Worm (Caenorhabditis elegans): ENCODE results near the gene cysl-1.
A peak's percentile ranks its signal among the peaks of the same experiment; 100 is the strongest.

cysl-1 gene

DNA sequence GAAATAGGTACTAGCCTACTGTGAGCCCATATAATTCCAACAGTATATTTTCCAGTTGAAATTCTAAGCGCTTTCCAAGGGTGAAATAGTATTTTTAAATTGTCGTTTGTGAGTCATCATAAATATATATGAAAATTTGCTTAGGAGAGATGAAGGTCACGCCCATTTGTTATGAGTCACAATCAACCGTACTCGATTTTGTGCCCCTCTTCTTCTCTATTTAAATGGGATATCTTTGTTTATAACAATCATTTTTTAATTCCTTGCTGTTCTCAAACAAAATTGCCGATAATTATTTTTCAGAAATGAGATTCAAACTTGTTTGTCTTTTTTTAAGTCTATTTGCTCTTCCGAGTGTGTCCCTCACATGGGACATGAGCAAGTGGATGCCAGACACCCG lies 35.3 kb downstream of the cysl-1 start, which contains the start of gene folr-1:
TSS of gene folr-1 (plus strand) at position 301 of the 400 bp plus-strand sequence.
- TF ChIP-seq odd-2 (tag; optimal IDR thresholded peaks at IDR 0.05) (no peak), eyg-1 (tag; optimal IDR thresholded peaks at IDR 0.05) (no peak), unc-55 (GFP tag; optimal IDR thresholded peaks at IDR 0.05) (no peak), ref-2 (tag; optimal IDR thresholded peaks at IDR 0.05) (no peak), sox-4 (tag; optimal IDR thresholded peaks at IDR 0.05) (no peak), ceh-24 (tag; optimal IDR thresholded peaks at IDR 0.05) (no peak), ceh-19 (GFP tag; optimal IDR thresholded peaks at IDR 0.05) (no peak), mec-3 (tag; optimal IDR thresholded peaks at IDR 0.05; ENCODE audit: borderline replicate concordance) (no peak), ceh-45 (GFP tag; IDR thresholded peaks at IDR 0.05) (no peak), unc-42 (tag; optimal IDR thresholded peaks at IDR 0.05) (no peak)

DNA sequence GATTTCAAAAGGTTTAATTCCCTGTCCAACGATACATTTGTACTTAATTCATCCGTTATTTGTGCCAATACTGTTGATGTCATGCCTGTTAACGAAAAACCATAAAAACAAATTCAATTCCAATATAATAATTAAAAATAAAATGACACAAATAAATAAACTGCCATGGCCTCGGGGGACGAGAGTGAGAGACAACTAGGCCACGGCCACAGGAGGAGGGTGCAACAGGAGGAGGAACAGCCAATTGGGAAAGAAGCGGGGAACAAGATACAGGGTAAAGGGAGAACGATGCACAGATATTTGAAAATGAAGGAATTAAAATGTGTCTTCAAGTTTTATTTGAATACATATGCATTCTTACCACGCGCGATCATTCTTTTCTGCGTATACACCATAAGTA lies 37.0 kb downstream of the cysl-1 start, which contains the start of gene F21G4.6:
TSS of gene F21G4.6 (minus strand) at position 87 of the 400 bp plus-strand sequence.
- TF ChIP-seq hlh-30 (tag; optimal IDR thresholded peaks at IDR 0.05; ENCODE audit: insufficient read depth) (no peak), npax-4 (tag; optimal IDR thresholded peaks at IDR 0.05) (no peak), ceh-31 (tag; optimal IDR thresholded peaks at IDR 0.05) (peak; percentile 47), tbx-7 (tag; optimal IDR thresholded peaks at IDR 0.05) (peak; percentile 24), unc-42 (tag; optimal IDR thresholded peaks at IDR 0.05) (no peak), syd-9 (tag; optimal IDR thresholded peaks at IDR 0.05) (no peak), hlh-13 (GFP tag; optimal IDR thresholded peaks at IDR 0.05) (no peak), nhr-232 (tag; optimal IDR thresholded peaks at IDR 0.05) (no peak), pax-1 (tag; optimal IDR thresholded peaks at IDR 0.05) (no peak), nfya-1 (tag; optimal IDR thresholded peaks at IDR 0.05) (no peak), ceh-18 (tag; optimal IDR thresholded peaks at IDR 0.05) (no peak), ceh-19 (GFP tag; optimal IDR thresholded peaks at IDR 0.05) (no peak), elt-4 (tag; optimal IDR thresholded peaks at IDR 0.05) (no peak), sox-4 (tag; optimal IDR thresholded peaks at IDR 0.05) (no peak), ets-4 (tag; optimal IDR thresholded peaks at IDR 0.05) (peak; percentile 28), ceh-14 (tag; optimal IDR thresholded peaks at IDR 0.05) (no peak), fkh-6 (tag; optimal IDR thresholded peaks at IDR 0.05) (peak; percentile 20), K09A11.1 (tag; optimal IDR thresholded peaks at IDR 0.05; ENCODE audit: insufficient read depth) (no peak), mec-3 (tag; optimal IDR thresholded peaks at IDR 0.05; ENCODE audit: borderline replicate concordance) (no peak), che-1 (tag; optimal IDR thresholded peaks at IDR 0.05) (no peak), tbx-2 (tag; optimal IDR thresholded peaks at IDR 0.05) (peak; percentile 66), ref-2 (tag; optimal IDR thresholded peaks at IDR 0.05) (no peak), zip-5 (tag; optimal IDR thresholded peaks at IDR 0.05) (peak; percentile 23), ztf-16 (tag; optimal IDR thresholded peaks at IDR 0.05) (no peak), hlh-8 (tag; optimal IDR thresholded peaks at IDR 0.05) (peak; percentile 3), pros-1 (tag; optimal IDR thresholded peaks at IDR 0.05) (no peak), dve-1 (tag; optimal IDR thresholded peaks at IDR 0.05) (no peak), T23F11.4 (GFP tag; optimal IDR thresholded peaks at IDR 0.05) (no peak), ceh-2 (tag; optimal IDR thresholded peaks at IDR 0.05) (peak; percentile 57), elt-2 (tag; optimal IDR thresholded peaks at IDR 0.05) (peak; percentile 11)

- TF ChIP-seq hlh-8 (tag; optimal IDR thresholded peaks at IDR 0.05) (no peak), hlh-13 (GFP tag; optimal IDR thresholded peaks at IDR 0.05) (no peak), ahr-1 (tag; optimal IDR thresholded peaks at IDR 0.05) (no peak), lin-11 (tag; optimal IDR thresholded peaks at IDR 0.05) (no peak), fkh-6 (tag; optimal IDR thresholded peaks at IDR 0.05) (no peak), sox-4 (tag; optimal IDR thresholded peaks at IDR 0.05) (no peak)
Measured at ce11 chrX:9905840-9906239, 48.5 kb downstream of the cysl-1 start, which contains the start of gene F21G4.5. Gene F21G4.5, plus strand, starts transcription at chrX:9906140.

All from whole organism, late embryonic.